Fruit fly (Drosophila melanogaster) Kc167 (cell line): Measurements from ENCODE around the gene Jon74E.
A peak's percentile ranks its signal among the peaks of the same experiment; 100 is the strongest.

Source experiments
- Myc ChIP-seq: fragments of >200 bp; optimal IDR thresholded peaks from 2 replicates; lab custom pipeline; 2017; ENCODE audit warnings: missing external identifiers
- Sin3A ChIP-seq: fragments of >200 bp; optimal IDR thresholded peaks from 2 replicates; lab custom pipeline; 2018; ENCODE audit warnings: missing external identifiers
- h ChIP-seq: fragments of >200 bp; optimal IDR thresholded peaks from 3 replicates; lab custom pipeline; 2018; ENCODE audit warnings: missing external identifiers
- insv ChIP-seq: fragments of >200 bp; optimal IDR thresholded peaks from 3 replicates; lab custom pipeline; 2018; ENCODE audit warnings: missing external identifiers
- psq ChIP-seq: fragments of >200 bp; optimal IDR thresholded peaks from 2 replicates; lab custom pipeline; 2017; ENCODE audit warnings: missing external identifiers
- ttk ChIP-seq: sonication (Bioruptor generic); optimal IDR thresholded peaks from 2 replicates; lab custom pipeline; 2017; ENCODE audit warnings: missing external identifiers

Jon74E gene

dm6 chr3L:17549049-17549876, at the start of gene Jon74E, which contains the start of gene CG7542:
Gene Jon74E (minus strand): TSS chr3L:17549127.
Gene CG7542 (plus strand): TSS chr3L:17549826.
- no peak for TF ChIP-seq psq

dm6 chr3L:17596897-17597296, 48.0 kb upstream of the Jon74E start:
- no peak for TF ChIP-seq Sin3A
- TF ChIP-seq psq = no peak
- TF ChIP-seq h (lab: Kevin White, UChicago) = no peak
- TF ChIP-seq insv = no peak
- TF ChIP-seq Myc (lab: Kevin White, UChicago) = no peak
- no peak for TF ChIP-seq ttk

- no peak for TF ChIP-seq insv
- no peak for TF ChIP-seq Myc (lab: Kevin White, UChicago)
- no peak for TF ChIP-seq Sin3A
- TF ChIP-seq h (lab: Kevin White, UChicago) = no peak
- TF ChIP-seq ttk = no peak
- TF ChIP-seq psq = no peak
Observed at dm6 chr3L:17595810-17596561, 47.1 kb upstream of the Jon74E start.

- TF ChIP-seq h (lab: Kevin White, UChicago) = no peak
- no peak for TF ChIP-seq Myc (lab: Kevin White, UChicago)
- TF ChIP-seq Sin3A = no peak
- no peak for TF ChIP-seq ttk
Observed at dm6 chr3L:17593174-17593573, 44.2 kb upstream of the Jon74E start.

dm6 chr3L:17591217-17591467, 42.2 kb upstream of the Jon74E start:
- TF ChIP-seq insv (no peak), Sin3A (no peak), psq (no peak)

dm6 chr3L:17590455-17591216, 41.7 kb upstream of the Jon74E start:
- TF ChIP-seq insv (peak; percentile 16), ttk (no peak)

- TF ChIP-seq ttk (no peak), h (lab: Kevin White, UChicago) (no peak), insv (no peak), Sin3A (no peak), psq (no peak), Myc (lab: Kevin White, UChicago) (no peak)
Observed at dm6 chr3L:17590049-17590448, 41.1 kb upstream of the Jon74E start.

dm6 chr3L:17588686-17589085, 39.8 kb upstream of the Jon74E start:
- TF ChIP-seq psq (no peak), Myc (lab: Kevin White, UChicago) (no peak), insv (no peak), ttk (no peak), h (lab: Kevin White, UChicago) (no peak), Sin3A (no peak)

dm6 chr3L:17587897-17588296, 39.0 kb upstream of the Jon74E start:
- TF ChIP-seq insv (no peak), Sin3A (no peak), h (lab: Kevin White, UChicago) (no peak), ttk (no peak), psq (no peak), Myc (lab: Kevin White, UChicago) (no peak)

dm6 chr3L:17587292-17587691, 38.4 kb upstream of the Jon74E start:
- TF ChIP-seq h (lab: Kevin White, UChicago) (no peak), insv (no peak), psq (no peak), Sin3A (no peak), ttk (no peak), Myc (lab: Kevin White, UChicago) (no peak)

dm6 chr3L:17586370-17587048, 37.6 kb upstream of the Jon74E start:
- TF ChIP-seq Sin3A (no peak), psq (no peak), insv (no peak), Myc (lab: Kevin White, UChicago) (no peak), ttk (no peak), h (lab: Kevin White, UChicago) (no peak)

dm6 chr3L:17584718-17585117, 35.8 kb upstream of the Jon74E start:
- TF ChIP-seq h (lab: Kevin White, UChicago) (no peak), insv (no peak), psq (no peak), ttk (no peak)

dm6 chr3L:17579626-17580025, 30.7 kb upstream of the Jon74E start:
- TF ChIP-seq ttk (no peak), psq (no peak), h (lab: Kevin White, UChicago) (no peak), insv (no peak), Sin3A (no peak), Myc (lab: Kevin White, UChicago) (no peak)
